Fruit fly (Drosophila melanogaster): Measurements from ENCODE around the gene CG15456.

CG15456 gene

dm6 chrX:20447865-20448584 lies 21.2 kb upstream of the CG15456 start (continued):
- TF ChIP-seq CG2875 (GFP tag; optimal IDR thresholded peaks at IDR 0.05) (no peak), CG10321 (GFP tag; IDR thresholded peaks at IDR 0.05) (no peak), dmrt11E (tag; optimal IDR thresholded peaks at IDR 0.05) (no peak), CG11456 (GFP tag; IDR thresholded peaks at IDR 0.05) (no peak), Dbx (GFP tag; IDR thresholded peaks at IDR 0.05) (no peak), Hr39 (optimal IDR thresholded peaks at IDR 0.05) (no peak), B-H1 (GFP tag; IDR thresholded peaks at IDR 0.05) (no peak), gcm2 (GFP tag; optimal IDR thresholded peaks at IDR 0.05) (no peak), CG5180 (GFP tag; optimal IDR thresholded peaks at IDR 0.05) (no peak), CG2889 (GFP tag; IDR thresholded peaks at IDR 0.05) (no peak), CG1602 (GFP tag; optimal IDR thresholded peaks at IDR 0.05) (no peak), CG10543 (GFP tag; optimal IDR thresholded peaks at IDR 0.05) (peak; percentile 8), psq (GFP tag; optimal IDR thresholded peaks at IDR 0.05) (no peak), pnt (GFP tag; optimal IDR thresholded peaks at IDR 0.05) (no peak), ttk (GFP tag; IDR thresholded peaks at IDR 0.05) (no peak), D19A (tag; optimal IDR thresholded peaks at IDR 0.05) (no peak), Med (GFP tag) (peak; percentile 34), CG8924 (tag; optimal IDR thresholded peaks at IDR 0.05) (no peak), Mad (GFP tag; optimal IDR thresholded peaks at IDR 0.05) (no peak), PHDP (tag; optimal IDR thresholded peaks at IDR 0.05) (no peak), lbe (GFP tag; optimal IDR thresholded peaks at IDR 0.05) (no peak), NfI (GFP tag; optimal IDR thresholded peaks at IDR 0.05) (peak; percentile 15), CG14667 (GFP tag; IDR thresholded peaks at IDR 0.05) (no peak), Dp (GFP tag; optimal IDR thresholded peaks at IDR 0.05) (no peak), CG3407 (GFP tag; optimal IDR thresholded peaks at IDR 0.05) (no peak), Nf-YA (GFP tag; IDR thresholded peaks at IDR 0.05) (no peak), Nf-YC (tag; optimal IDR thresholded peaks at IDR 0.05) (no peak), kah (GFP tag; optimal IDR thresholded peaks at IDR 0.05) (no peak), CG14050 (GFP tag; IDR thresholded peaks at IDR 0.05) (no peak), vfl (GFP tag; optimal IDR thresholded peaks at IDR 0.05) (no peak), CG2202 (tag; optimal IDR thresholded peaks at IDR 0.05) (no peak), hb (GFP tag; IDR thresholded peaks at IDR 0.05; ENCODE audit: partially characterized antibody) (no peak), Doc3 (GFP tag; IDR thresholded peaks at IDR 0.05; ENCODE audit: partially characterized antibody) (no peak), gce (GFP tag; IDR thresholded peaks at IDR 0.05) (no peak), bcd (GFP tag; optimal IDR thresholded peaks at IDR 0.05) (no peak), CG7271 (tag; optimal IDR thresholded peaks at IDR 0.05) (no peak), Ets65A (GFP tag) (no peak), CG8290 (GFP tag; optimal IDR thresholded peaks at IDR 0.05) (no peak), CG8290 (tag; optimal IDR thresholded peaks at IDR 0.05) (no peak), Hmr (GFP tag; optimal IDR thresholded peaks at IDR 0.05) (peak; percentile 36), run (tag; optimal IDR thresholded peaks at IDR 0.05) (no peak), CG13296 (GFP tag; optimal IDR thresholded peaks at IDR 0.05) (peak; percentile 2), usp (GFP tag; optimal IDR thresholded peaks at IDR 0.05) (no peak), twi (tag; optimal IDR thresholded peaks at IDR 0.05) (no peak), CG8388 (GFP tag; optimal IDR thresholded peaks at IDR 0.05) (no peak), CG11695 (GFP tag; IDR thresholded peaks at IDR 0.05) (no peak), Abd-B (GFP tag; optimal IDR thresholded peaks at IDR 0.05) (no peak), CG3281 (GFP tag; optimal IDR thresholded peaks at IDR 0.05) (peak; percentile 29), CG3163 (GFP tag; optimal IDR thresholded peaks at IDR 0.05) (no peak), CG12104 (GFP tag; optimal IDR thresholded peaks at IDR 0.05) (no peak), zen (tag; optimal IDR thresholded peaks at IDR 0.05) (no peak), CG12155 (GFP tag; optimal IDR thresholded peaks at IDR 0.05) (no peak)

Measured in whole organism, embryonic.